Fruit fly (Drosophila melanogaster): ENCODE measurements around the gene Hcs.

The Hcs gene

dm6 chr3R:5485295-5485718, 10.6 kb downstream of the Hcs start, which contains the start of gene CG31550 (continued):
- TF ChIP-seq CG4617 (GFP tag; optimal IDR thresholded peaks at IDR 0.05; ENCODE audit: borderline replicate concordance) (peak; percentile 75), Trl (optimal IDR thresholded peaks at IDR 0.05) (no peak), Trl (GFP tag; optimal IDR thresholded peaks at IDR 0.05) (peak; percentile 23), CG16779 (GFP tag; IDR thresholded peaks at IDR 0.05) (no peak), HLH54F (GFP tag; optimal IDR thresholded peaks at IDR 0.05) (peak; percentile 58), CG14710 (tag; optimal IDR thresholded peaks at IDR 0.05) (peak; percentile 74), kah (GFP tag; optimal IDR thresholded peaks at IDR 0.05) (no peak), CG31388 (GFP tag; optimal IDR thresholded peaks at IDR 0.05) (peak; percentile 52), zen2 (GFP tag; IDR thresholded peaks at IDR 0.05; ENCODE audit: partially characterized antibody) (no peak), usp (GFP tag; optimal IDR thresholded peaks at IDR 0.05) (no peak), CG1233 (GFP tag; optimal IDR thresholded peaks at IDR 0.05) (peak; percentile 58), CG10209 (GFP tag; optimal IDR thresholded peaks at IDR 0.05) (peak; percentile 60), sr (GFP tag; IDR thresholded peaks at IDR 0.05) (no peak), sisA (GFP tag; IDR thresholded peaks at IDR 0.05) (peak; percentile 74), CG9876 (GFP tag; optimal IDR thresholded peaks at IDR 0.05) (peak; percentile 18), Bgb (GFP tag; IDR thresholded peaks at IDR 0.05; ENCODE audit: partially characterized antibody) (no peak), BtbVII (GFP tag; optimal IDR thresholded peaks at IDR 0.05) (peak; percentile 29), fru (optimal IDR thresholded peaks at IDR 0.05) (no peak), Nf-YC (tag; optimal IDR thresholded peaks at IDR 0.05) (no peak), vvl (GFP tag; IDR thresholded peaks at IDR 0.05) (peak; percentile 84), GATAe (GFP tag; conservative IDR thresholded peaks at IDR 0.05) (no peak), Fer2 (tag; optimal IDR thresholded peaks at IDR 0.05) (peak; percentile 44), CG7745 (tag; optimal IDR thresholded peaks at IDR 0.05) (no peak), CG13775 (GFP tag; optimal IDR thresholded peaks at IDR 0.05) (peak; percentile 66), dan (GFP tag; IDR thresholded peaks at IDR 0.05) (no peak), CG8089 (GFP tag; optimal IDR thresholded peaks at IDR 0.05) (no peak), Hey (tag; optimal IDR thresholded peaks at IDR 0.05) (no peak), trh (GFP tag; optimal IDR thresholded peaks at IDR 0.05) (peak; percentile 39), CG7786 (GFP tag; optimal IDR thresholded peaks at IDR 0.05) (peak; percentile 62), Dip2 (GFP tag; IDR thresholded peaks at IDR 0.05) (no peak), Taf1 (GFP tag; IDR thresholded peaks at IDR 0.05) (no peak), CG18764 (GFP tag; optimal IDR thresholded peaks at IDR 0.05) (peak; percentile 57), Xrp1 (GFP tag; IDR thresholded peaks at IDR 0.05) (peak; percentile 84), tgo (GFP tag; IDR thresholded peaks at IDR 0.05) (peak; percentile 85), Antp (GFP tag; optimal IDR thresholded peaks at IDR 0.05) (no peak), CG17802 (tag; optimal IDR thresholded peaks at IDR 0.05) (peak; percentile 37), dimm (GFP tag; IDR thresholded peaks at IDR 0.05) (no peak), klu (GFP tag; IDR thresholded peaks at IDR 0.05) (peak; percentile 80), CG12942 (GFP tag; optimal IDR thresholded peaks at IDR 0.05) (peak; percentile 59), CG30020 (tag; optimal IDR thresholded peaks at IDR 0.05) (peak; percentile 62), CG5245 (GFP tag; optimal IDR thresholded peaks at IDR 0.05) (no peak), CG6791 (GFP tag; IDR thresholded peaks at IDR 0.05; ENCODE audit: partially characterized antibody) (no peak), E2f1 (GFP tag; IDR thresholded peaks at IDR 0.05) (peak; percentile 62; the same call in 1 of the 2 replicates), jumu (GFP tag; optimal IDR thresholded peaks at IDR 0.05) (no peak), CG10321 (GFP tag; IDR thresholded peaks at IDR 0.05) (no peak), nau (GFP tag; optimal IDR thresholded peaks at IDR 0.05) (no peak), Dip3 (GFP tag; optimal IDR thresholded peaks at IDR 0.05) (peak; percentile 19), Hmr (GFP tag; optimal IDR thresholded peaks at IDR 0.05) (no peak), CG32767 (GFP tag; IDR thresholded peaks at IDR 0.05) (peak; percentile 57; the same call in 1 of the 2 replicates), grau (tag; optimal IDR thresholded peaks at IDR 0.05) (peak; percentile 78), CG2678 (tag; optimal IDR thresholded peaks at IDR 0.05) (peak; percentile 82), mld (GFP tag; IDR thresholded peaks at IDR 0.05; ENCODE audit: partially characterized antibody) (no peak), H2.0 (GFP tag; IDR thresholded peaks at IDR 0.05) (peak; percentile 74)

Measured in whole organism, embryonic.